Worm (Caenorhabditis elegans) whole organism, dauer: ENCODE measurements around the gene clc-7.

Experiments
- unc-62 ChIP-seq: sonication (generic microtip); optimal IDR thresholded peaks from 2 replicates; lab custom pipeline; 2017; ENCODE audit warnings: missing biosample characterization, missing genetic modification reagents, missing genetic modification characterization

clc-7 gene

DNA sequence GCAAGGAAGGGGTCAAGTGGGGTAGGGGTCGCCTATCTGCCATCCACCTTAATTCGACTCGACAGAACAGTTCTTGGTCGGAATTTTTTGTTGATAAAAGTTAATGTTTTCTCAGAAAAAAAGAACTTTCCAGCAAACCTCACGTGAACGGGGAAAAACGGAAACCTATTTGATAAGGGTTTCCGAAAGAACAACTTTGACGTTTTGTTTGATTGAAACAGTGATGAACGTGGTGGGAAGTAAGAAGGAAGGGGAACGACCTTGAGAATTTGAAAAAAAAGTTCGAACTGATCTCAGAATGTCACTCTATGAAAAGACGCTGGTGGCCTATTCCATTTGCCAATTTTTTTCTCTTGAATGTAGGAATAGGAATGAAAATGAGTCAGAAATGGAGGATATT is 54.5 kb downstream of the clc-7 start:
- TF ChIP-seq unc-62 (GFP tag; lab: Kevin White, UChicago), result no peak

DNA sequence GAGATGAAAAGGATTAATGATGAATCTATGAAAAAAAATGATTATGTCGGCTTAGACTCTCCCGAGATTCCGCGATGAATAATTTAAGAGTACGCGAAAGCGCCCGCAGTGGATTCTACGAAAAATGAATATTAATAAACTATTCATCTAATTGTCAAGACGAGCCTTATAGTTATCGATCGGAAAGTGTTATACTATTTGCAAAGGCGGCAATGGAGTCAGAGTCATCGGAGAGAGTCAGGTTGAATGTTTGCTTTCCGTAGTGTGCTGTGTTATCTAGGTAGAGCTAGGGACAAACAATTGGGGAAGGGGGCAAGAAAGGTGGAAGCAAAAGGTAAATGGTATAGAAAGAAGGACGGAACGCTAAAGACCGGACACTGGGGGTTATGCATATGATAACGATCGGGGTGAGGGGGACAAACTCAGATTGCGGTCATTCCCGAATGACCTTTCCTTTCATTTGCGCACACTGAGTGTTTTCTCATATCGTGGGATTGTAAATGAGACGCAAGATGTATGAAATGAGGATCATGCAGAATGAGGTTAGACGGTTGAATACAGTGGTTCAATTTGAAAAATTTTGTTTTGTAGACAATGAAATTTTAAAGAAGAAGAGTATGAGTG is 55.0 kb downstream of the clc-7 start:
- TF ChIP-seq unc-62 (GFP tag; lab: Kevin White, UChicago), result no peak
